Fruit fly (Drosophila melanogaster) whole organism, wandering third instar larva: ENCODE measurements around the gene CG43362.

Experiments used
- Dfd ChIP-seq: fragments of >200 bp; optimal IDR thresholded peaks from 2 replicates; lab custom pipeline; 2017; ENCODE audit warnings: missing biosample characterization, missing genetic modification characterization
- Myc ChIP-seq: fragments of >200 bp; optimal IDR thresholded peaks from 2 replicates; lab custom pipeline; 2017
- OdsH ChIP-seq: fragments of 200-800 bp; sonication (Bioruptor generic); optimal IDR thresholded peaks from 2 replicates; lab custom pipeline; 2016; ENCODE audit warnings: missing biosample characterization, mild to moderate bottlenecking, missing genetic modification characterization
- psq ChIP-seq: fragments of 200-800 bp; sonication (Bioruptor generic); optimal IDR thresholded peaks from 3 replicates; lab custom pipeline; 2017; ENCODE audit warnings: missing biosample characterization, mild to moderate bottlenecking, missing genetic modification characterization, moderate library complexity
- usp ChIP-seq: fragments of >200 bp; optimal IDR thresholded peaks from 2 replicates; lab custom pipeline; 2017; ENCODE audit warnings: missing biosample characterization, missing genetic modification characterization

DNA sequence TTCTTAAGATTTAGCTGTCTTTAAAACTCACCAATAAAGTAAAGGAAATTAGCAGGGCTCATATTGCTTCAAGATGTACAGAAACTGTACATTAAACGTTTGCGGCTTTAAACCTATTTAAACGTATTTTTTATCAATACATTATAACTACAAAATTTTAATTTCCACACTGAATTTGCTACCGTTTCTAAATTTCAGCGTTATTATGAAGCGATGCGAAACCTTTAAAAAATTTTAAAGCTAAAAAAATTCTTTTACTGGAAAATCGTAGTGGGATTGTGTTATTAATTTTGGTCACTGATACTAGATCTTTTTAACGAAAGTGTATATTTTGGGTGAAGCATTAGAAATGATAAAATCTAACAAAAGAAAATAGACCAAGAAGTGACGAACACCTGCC, 18.1 kb upstream of the CG43362 start, which contains the start of gene CG43354:
- TF ChIP-seq Dfd (GFP tag; lab: Kevin White, UChicago) (no peak), usp (GFP tag; lab: Kevin White, UChicago) (no peak), Myc (lab: Kevin White, UChicago) (no peak), OdsH (GFP tag; lab: Kevin White, UChicago) (no peak), psq (no peak)
